Fruit fly (Drosophila melanogaster): ENCODE measurements around the gene CG31937.
A peak's percentile ranks its signal among the peaks of the same experiment; 100 is the strongest.

CG31937 gene

dm6 chr2L:1729607-1730011 lies at the start of gene CG31937, which contains the start of gene Eno (continued):
- peak; percentile 39; the same call in 1 of the 3 replicates for TF ChIP-seq jigr1 (GFP tag; IDR thresholded peaks at IDR 0.05)
- TF ChIP-seq fu2 (GFP tag; optimal IDR thresholded peaks at IDR 0.05): peak; percentile 27
- TF ChIP-seq CG15696 (tag; optimal IDR thresholded peaks at IDR 0.05): no peak
- TF ChIP-seq CG7987 (GFP tag; optimal IDR thresholded peaks at IDR 0.05): peak; percentile 58
- TF ChIP-seq lmd (GFP tag; IDR thresholded peaks at IDR 0.05): peak; percentile 60
- peak; percentile 94 for TF ChIP-seq row (GFP tag; IDR thresholded peaks at IDR 0.05)
- peak; percentile 73 for TF ChIP-seq HmgZ (tag; optimal IDR thresholded peaks at IDR 0.05)
- no peak for TF ChIP-seq CG3065 (GFP tag; optimal IDR thresholded peaks at IDR 0.05)
- TF ChIP-seq fd102C (GFP tag; optimal IDR thresholded peaks at IDR 0.05): no peak
- peak; percentile 56 for TF ChIP-seq CG31224 (GFP tag; IDR thresholded peaks at IDR 0.05)
- peak; percentile 14 for TF ChIP-seq CG1647 (GFP tag; optimal IDR thresholded peaks at IDR 0.05)
- TF ChIP-seq pzg (GFP tag; optimal IDR thresholded peaks at IDR 0.05): peak; percentile 50
- no peak for TF ChIP-seq CTCF (GFP tag; optimal IDR thresholded peaks at IDR 0.05)
- no peak for TF ChIP-seq ewg (GFP tag; optimal IDR thresholded peaks at IDR 0.05)
- TF ChIP-seq CG7271 (tag; optimal IDR thresholded peaks at IDR 0.05): no peak
- TF ChIP-seq trh (GFP tag; optimal IDR thresholded peaks at IDR 0.05): no peak
- TF ChIP-seq HLH4C (GFP tag; IDR thresholded peaks at IDR 0.05; ENCODE audit: partially characterized antibody): no peak
- peak; percentile 26 for TF ChIP-seq BEAF-32 (GFP tag; optimal IDR thresholded peaks at IDR 0.05)
- no peak for TF ChIP-seq GATAe (GFP tag; conservative IDR thresholded peaks at IDR 0.05)
- 0 out of 2 replicates have a peak, but pooled peaks have one; percentile 46 for TF ChIP-seq wdn (GFP tag; IDR thresholded peaks at IDR 0.05)
- no peak for TF ChIP-seq trem (tag; optimal IDR thresholded peaks at IDR 0.05)
- peak; percentile 15 for TF ChIP-seq ftz-f1 (GFP tag; optimal IDR thresholded peaks at IDR 0.05)
- 0 out of 2 replicates have a peak, but pooled peaks have one; percentile 22 for TF ChIP-seq unc-4 (GFP tag; IDR thresholded peaks at IDR 0.05; ENCODE audit: partially characterized antibody)
- TF ChIP-seq bab2 (GFP tag; optimal IDR thresholded peaks at IDR 0.05): peak; percentile 10
- TF ChIP-seq CG13775 (GFP tag; optimal IDR thresholded peaks at IDR 0.05): peak; percentile 57
- no peak for TF ChIP-seq salm (tag; optimal IDR thresholded peaks at IDR 0.05)
- no peak for TF ChIP-seq ATbp (GFP tag; optimal IDR thresholded peaks at IDR 0.05)
- peak; percentile 49 for TF ChIP-seq CG9609 (GFP tag; optimal IDR thresholded peaks at IDR 0.05)
- peak; percentile 76 for TF ChIP-seq CG12769 (tag; optimal IDR thresholded peaks at IDR 0.05)
- TF ChIP-seq luna (GFP tag; optimal IDR thresholded peaks at IDR 0.05): no peak
- no peak for TF ChIP-seq kay (GFP tag; optimal IDR thresholded peaks at IDR 0.05)
- no peak for TF ChIP-seq Ets97D (GFP tag; optimal IDR thresholded peaks at IDR 0.05)
- no peak for TF ChIP-seq slou (GFP tag; optimal IDR thresholded peaks at IDR 0.05)
- TF ChIP-seq nerfin-1 (tag; optimal IDR thresholded peaks at IDR 0.05): no peak
- TF ChIP-seq Ravus (GFP tag; IDR thresholded peaks at IDR 0.05): no peak
- TF ChIP-seq Nf-YA (GFP tag; IDR thresholded peaks at IDR 0.05): no peak
- TF ChIP-seq Dek (tag; optimal IDR thresholded peaks at IDR 0.05): peak; percentile 49
- TF ChIP-seq gcm (GFP tag; optimal IDR thresholded peaks at IDR 0.05): peak; percentile 42
- TF ChIP-seq danr (GFP tag; IDR thresholded peaks at IDR 0.05): no peak
- no peak for TF ChIP-seq CG2199 (GFP tag; IDR thresholded peaks at IDR 0.05)
- peak; percentile 39; the same call in 1 of the 2 replicates for TF ChIP-seq sens-2 (GFP tag; IDR thresholded peaks at IDR 0.05)
- TF ChIP-seq schlank (tag; optimal IDR thresholded peaks at IDR 0.05): no peak
- TF ChIP-seq CG4360 (GFP tag; IDR thresholded peaks at IDR 0.05): no peak
- peak; percentile 69; the same call in 2 of the 3 replicates for TF ChIP-seq Dbx (GFP tag; IDR thresholded peaks at IDR 0.05)
- TF ChIP-seq CG3847 (GFP tag; IDR thresholded peaks at IDR 0.05): 0 out of 2 replicates have a peak, but pooled peaks have one; percentile 21
- no peak for TF ChIP-seq CG5953 (GFP tag; IDR thresholded peaks at IDR 0.05)
- TF ChIP-seq dimm (GFP tag; IDR thresholded peaks at IDR 0.05): no peak
- peak; percentile 68 for TF ChIP-seq ara (GFP tag; IDR thresholded peaks at IDR 0.05)
- peak; percentile 50; the same call in 1 of the 2 replicates for TF ChIP-seq CG31441 (GFP tag; IDR thresholded peaks at IDR 0.05)
- peak; percentile 1 for TF ChIP-seq CG14710 (tag; optimal IDR thresholded peaks at IDR 0.05)
- TF ChIP-seq mld (GFP tag; IDR thresholded peaks at IDR 0.05; ENCODE audit: partially characterized antibody): no peak
- peak; percentile 76 for TF ChIP-seq slbo (GFP tag; IDR thresholded peaks at IDR 0.05)

All from whole organism, embryonic.